Fruit fly (Drosophila melanogaster) ovary, adult (tissue): ENCODE measurements around the gene mirr.
A peak's percentile ranks its signal among the peaks of the same experiment; 100 is the strongest.

Experiments used
- CG17801 ChIP-seq: fragments of 200-800 bp; optimal IDR thresholded peaks from 2 replicates; lab custom pipeline; 2019; ENCODE audit warnings: missing biosample characterization, mild to moderate bottlenecking, missing genetic modification characterization, moderate library complexity; ENCODE audit not compliant: partially characterized antibody

Gene mirr

DNA sequence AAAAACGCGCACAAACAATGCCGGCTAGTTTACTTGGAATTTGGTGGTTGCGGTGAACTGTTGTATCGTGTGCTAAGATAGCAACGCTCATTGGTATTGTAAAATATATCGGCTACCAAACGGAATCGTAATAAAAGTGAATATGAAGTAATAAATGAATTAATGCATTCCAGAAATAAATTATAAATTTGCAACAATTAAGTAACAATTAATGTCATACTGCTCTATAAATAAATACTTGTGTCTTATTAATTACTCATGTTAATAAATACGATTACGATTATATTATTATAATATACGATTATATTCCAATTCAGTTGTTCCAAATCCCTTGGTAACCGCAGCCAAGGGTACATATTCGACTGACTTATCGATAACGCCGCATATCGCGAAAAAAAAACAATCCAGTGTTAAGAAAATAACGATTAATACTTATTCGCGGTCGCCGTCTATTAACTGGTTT, 41.1 kb downstream of the mirr start, which contains the start of the genes SmD1 and Ptp69D:
Gene SmD1 (minus strand): TSS at position 62 of the 463 bp plus-strand sequence.
Gene Ptp69D (plus strand): TSS at position 396 of the 463 bp plus-strand sequence.
- no peak for TF ChIP-seq CG17801 (GFP tag; lab: Kevin White, UChicago)

DNA sequence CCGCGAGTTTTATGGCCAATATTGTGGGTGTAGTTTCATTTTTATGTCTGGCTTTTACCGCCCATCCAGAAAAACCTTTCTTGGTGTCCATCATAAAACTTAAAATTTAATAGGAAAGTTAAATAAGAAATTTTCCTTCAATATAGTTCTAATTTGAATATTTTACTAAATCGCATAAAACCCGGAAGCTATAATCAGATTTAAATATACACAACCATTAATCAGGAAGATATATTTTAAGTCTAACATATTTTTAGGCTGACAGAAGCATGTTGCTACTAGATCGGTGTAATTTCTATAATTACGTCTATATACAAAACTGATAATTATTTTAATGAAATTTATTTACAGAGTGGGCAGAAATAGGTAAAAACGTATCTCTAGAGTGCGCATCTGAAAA, 42.3 kb downstream of the mirr start:
- no peak for TF ChIP-seq CG17801 (GFP tag; lab: Kevin White, UChicago)

DNA sequence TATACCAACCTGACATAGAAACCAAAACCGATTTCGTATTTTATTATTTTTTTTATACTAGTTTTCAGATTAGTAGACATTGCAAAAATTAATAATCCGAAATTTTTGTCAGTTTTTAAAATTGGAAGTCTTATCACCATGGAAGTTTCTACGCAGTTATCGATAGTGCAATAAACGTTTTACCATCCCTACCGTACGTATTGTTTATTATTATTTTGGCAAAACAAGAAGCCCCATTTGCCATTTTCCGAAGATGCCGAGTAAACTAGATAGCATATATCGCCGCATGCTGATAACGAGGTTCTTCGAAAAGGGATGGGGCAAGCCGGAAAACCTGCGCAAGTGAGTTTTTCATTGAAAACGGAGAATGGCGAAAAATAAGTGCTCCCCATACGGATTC, 48.2 kb downstream of the mirr start, which contains the start of gene CG32112:
Gene CG32112 (plus strand): TSS at position 111 of the 400 bp plus-strand sequence.
- peak; percentile 23 for TF ChIP-seq CG17801 (GFP tag; lab: Kevin White, UChicago)

DNA sequence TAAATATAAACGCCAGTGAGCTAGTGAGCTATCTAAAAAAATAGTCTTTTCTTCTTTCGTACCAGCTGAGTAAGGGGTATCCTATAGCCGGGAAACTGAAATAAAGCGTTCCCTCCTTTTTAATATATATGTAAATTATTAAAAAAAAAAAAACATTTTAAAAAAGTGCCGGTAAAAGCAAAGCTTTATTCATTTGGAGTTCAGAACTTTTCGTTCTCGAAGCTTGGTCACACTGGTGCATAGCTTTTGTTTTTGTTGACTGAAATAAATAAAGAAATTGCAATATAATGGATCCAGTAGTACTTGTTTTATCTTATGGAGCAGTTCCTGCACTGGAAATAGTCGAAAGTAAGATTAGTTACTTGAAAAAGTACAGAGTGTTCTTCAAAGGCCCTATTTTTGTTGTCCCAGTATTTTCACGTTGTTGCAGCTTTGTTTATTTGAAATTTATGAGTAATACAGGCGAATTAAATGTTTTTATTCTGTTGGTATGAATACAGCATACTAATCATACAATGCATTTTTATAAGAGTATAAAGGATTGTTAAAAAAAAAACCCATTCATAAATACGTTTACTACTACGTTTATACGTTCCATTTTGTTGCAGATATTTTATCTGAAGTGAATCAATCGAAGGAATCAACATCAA, 51.8 kb downstream of the mirr start, which contains the start of gene CG32109:
Gene CG32109 (plus strand): TSS at position 224 of the 650 bp plus-strand sequence.
- TF ChIP-seq CG17801 (GFP tag; lab: Kevin White, UChicago) = peak; percentile 12

DNA sequence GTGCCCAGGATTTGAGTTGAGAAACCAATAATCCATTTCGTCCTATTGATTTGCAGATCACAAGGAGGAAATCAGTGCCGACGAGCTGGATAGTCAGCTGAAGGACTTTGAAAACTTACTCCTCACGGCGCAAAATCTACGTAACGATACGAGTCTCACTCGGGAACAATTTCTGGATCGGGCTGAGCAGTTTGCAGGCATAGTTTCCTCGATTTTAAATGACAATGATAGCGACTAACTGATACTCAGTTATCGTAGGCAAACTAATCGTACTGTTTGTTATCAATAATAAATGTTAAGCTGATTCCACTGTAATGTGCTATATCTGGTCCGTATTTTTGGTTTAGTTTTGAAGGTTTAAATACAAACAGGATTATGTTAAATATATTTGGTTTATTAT, 52.8 kb downstream of the mirr start:
- no peak for TF ChIP-seq CG17801 (GFP tag; lab: Kevin White, UChicago)

DNA sequence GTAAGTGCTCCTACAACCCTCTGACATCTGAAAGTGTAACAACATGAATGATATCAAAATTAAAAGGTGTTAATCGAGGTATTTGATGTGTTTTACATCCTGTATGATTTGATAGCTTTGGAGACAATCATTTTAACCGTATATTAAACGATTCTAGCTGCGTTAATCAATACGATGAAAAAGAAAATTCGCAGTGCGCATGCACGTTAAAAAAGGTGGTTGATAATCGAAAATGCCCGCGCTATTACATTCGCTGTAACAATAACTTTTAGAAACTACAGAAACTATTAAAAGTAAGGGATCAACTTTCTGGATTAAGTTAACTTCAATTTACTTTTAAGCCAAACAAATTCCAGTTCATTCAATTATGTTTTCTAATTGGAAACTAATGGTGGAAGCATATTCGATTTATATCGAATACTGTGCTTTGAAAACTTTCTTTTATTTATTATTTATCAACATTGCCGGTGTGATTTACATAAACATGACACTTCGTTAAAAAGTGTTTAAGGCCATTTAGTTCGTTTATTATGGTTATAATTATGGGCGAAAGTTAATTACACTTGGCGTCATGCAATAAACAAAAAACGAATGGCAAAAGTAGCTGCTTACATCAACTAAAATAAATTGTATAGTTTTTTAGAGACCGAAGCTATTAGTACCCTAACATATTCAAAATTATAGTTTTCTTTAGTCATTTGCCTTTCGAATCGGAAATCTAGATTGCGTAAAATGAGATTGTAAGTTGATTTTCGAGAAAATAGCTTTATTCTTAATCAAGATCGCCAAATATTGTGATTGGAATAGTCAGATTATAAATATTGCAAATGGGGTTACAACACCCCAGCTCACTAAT, 55.5 kb downstream of the mirr start:
- TF ChIP-seq CG17801 (GFP tag; lab: Kevin White, UChicago) = no peak

DNA sequence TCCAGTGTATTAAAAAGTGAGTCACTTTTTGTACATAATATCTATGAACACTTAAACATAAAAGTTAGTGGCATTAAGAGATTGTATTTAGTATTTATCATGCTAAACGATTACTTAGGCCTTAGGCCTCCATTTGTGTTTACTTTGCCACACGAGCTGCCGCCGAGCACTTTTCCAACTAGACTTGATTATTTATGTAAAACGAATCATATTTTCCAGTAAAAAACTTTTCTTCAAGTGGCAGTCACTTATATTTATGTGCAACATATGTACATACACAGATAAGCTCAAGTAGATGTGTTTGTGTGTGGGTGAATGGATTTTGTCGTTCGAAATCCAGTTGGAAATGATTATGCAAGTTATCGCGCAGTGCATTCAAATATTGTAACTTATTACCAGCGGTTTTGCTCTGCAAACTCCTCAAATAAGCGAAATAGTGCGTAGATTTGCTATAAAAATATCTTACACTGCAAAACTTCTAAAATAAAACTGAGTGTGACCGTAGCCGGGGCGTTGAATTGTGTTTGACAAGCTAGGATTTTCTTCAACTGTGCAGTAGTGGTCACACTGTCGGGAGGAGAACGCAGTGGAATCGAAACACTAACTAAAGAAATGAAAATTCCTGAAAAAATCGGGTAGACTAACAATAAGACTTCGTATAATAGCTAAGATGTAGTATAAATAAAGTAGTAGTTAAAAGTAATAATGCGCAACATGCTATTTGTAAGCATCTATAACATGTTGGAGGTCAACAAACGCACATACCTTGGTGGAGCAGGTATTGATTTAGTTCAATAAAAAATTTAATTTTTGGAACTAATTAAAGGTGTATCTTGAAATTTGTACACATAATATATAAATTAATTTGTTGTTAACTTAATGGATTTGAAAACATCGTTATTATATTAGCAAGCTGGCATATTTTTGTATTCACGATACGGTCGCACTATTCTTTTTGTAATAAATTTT, 56.4 kb downstream of the mirr start, which contains the start of the genes Klc and CG10984:
Gene Klc (minus strand): TSS at position 490 of the 969 bp plus-strand sequence.
Gene CG10984 (plus strand): TSS at position 553 of the 969 bp plus-strand sequence.
- peak; percentile 40 for TF ChIP-seq CG17801 (GFP tag; lab: Kevin White, UChicago)

DNA sequence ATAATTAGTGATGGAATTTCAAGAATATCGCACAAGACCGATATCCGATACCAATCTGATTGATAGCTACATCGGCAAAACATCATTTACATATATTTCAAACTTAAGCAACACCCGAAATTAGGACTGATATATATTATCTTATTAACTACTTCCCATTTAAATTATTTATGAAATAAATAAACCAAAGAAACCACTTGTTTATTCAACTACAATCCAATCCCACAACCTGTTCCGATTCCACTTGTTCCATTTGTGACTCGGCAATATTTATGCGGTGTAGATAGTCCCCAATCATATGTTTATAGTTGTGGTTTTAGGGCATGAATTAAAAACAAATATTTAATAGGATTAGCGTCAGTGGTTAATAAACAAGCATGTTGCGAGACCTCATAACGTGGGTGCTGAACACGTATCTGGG, 61.3 kb downstream of the mirr start, which contains the start of the genes CG10973 and Vps13D:
Gene CG10973 (minus strand): TSS at position 6 of the 421 bp plus-strand sequence.
Gene Vps13D (plus strand): TSS at position 281 of the 421 bp plus-strand sequence.
- TF ChIP-seq CG17801 (GFP tag; lab: Kevin White, UChicago) = peak; percentile 61
